Worm (Caenorhabditis elegans): Measurements from ENCODE around the gene tsp-17.

The tsp-17 gene

ce11 chrX:3694172-3694571, 13.2 kb downstream of the tsp-17 start (continued):
- TF ChIP-seq ceh-62 (tag; optimal IDR thresholded peaks at IDR 0.05) (no peak), aha-1 (tag) (peak; percentile 99), Y5F2A.4 (GFP tag; optimal IDR thresholded peaks at IDR 0.05) (no peak), lin-39 (tag; optimal IDR thresholded peaks at IDR 0.05) (no peak), lin-1 (GFP tag; IDR thresholded peaks at IDR 0.05) (no peak), F44E2.7 (GFP tag; IDR thresholded peaks at IDR 0.05) (no peak), hlh-11 (tag; optimal IDR thresholded peaks at IDR 0.05) (peak; percentile 49), mdt-29 (GFP tag; IDR thresholded peaks at IDR 0.05) (0 out of 2 replicates have a peak, but pooled peaks have one; percentile 37), egl-43 (GFP tag; IDR thresholded peaks at IDR 0.05) (peak; percentile 60; the same call in 1 of the 2 replicates), zfp-3 (GFP tag; conservative IDR thresholded peaks at IDR 0.05) (0 out of 2 replicates have a peak, but pooled peaks have one; percentile 58), daf-8 (GFP tag; IDR thresholded peaks at IDR 0.05) (no peak), nhr-77 (tag; optimal IDR thresholded peaks at IDR 0.05) (no peak), snpc-1.2 (GFP tag; IDR thresholded peaks at IDR 0.05) (no peak), zip-2 (tag; optimal IDR thresholded peaks at IDR 0.05) (no peak), dmd-8 (GFP tag; IDR thresholded peaks at IDR 0.05) (0 out of 2 replicates have a peak, but pooled peaks have one; percentile 50), tag-97 (GFP tag; IDR thresholded peaks at IDR 0.05) (no peak), ZK546.5 (tag; optimal IDR thresholded peaks at IDR 0.05) (no peak), F10B5.3 (tag; optimal IDR thresholded peaks at IDR 0.05) (no peak), ces-1 (GFP tag; optimal IDR thresholded peaks at IDR 0.05) (no peak), fkh-10 (GFP tag; optimal IDR thresholded peaks at IDR 0.05) (peak; percentile 64), dve-1 (tag; optimal IDR thresholded peaks at IDR 0.05; ENCODE audit: insufficient read depth) (peak; percentile 4), mdl-1 (tag; optimal IDR thresholded peaks at IDR 0.05) (peak in 1 of 2 experiments; percentile 83), Y105C5A.15 (GFP tag; IDR thresholded peaks at IDR 0.05) (no peak), nhr-76 (tag; optimal IDR thresholded peaks at IDR 0.05) (no peak), cey-2 (tag; optimal IDR thresholded peaks at IDR 0.05; ENCODE audit: borderline replicate concordance, insufficient read depth) (no peak), ztf-11 (tag; optimal IDR thresholded peaks at IDR 0.05) (no peak), nhr-25 (tag; optimal IDR thresholded peaks at IDR 0.05; ENCODE audit: borderline replicate concordance, insufficient read depth) (no peak), ama-1 (optimal IDR thresholded peaks at IDR 0.05) (no peak), zfp-2 (tag; optimal IDR thresholded peaks at IDR 0.05) (no peak), set-16 (GFP tag; IDR thresholded peaks at IDR 0.05) (peak; percentile 48; the same call in 1 of the 2 replicates), Y48G9A.11 (GFP tag; IDR thresholded peaks at IDR 0.05) (no peak), tra-1 (GFP tag; IDR thresholded peaks at IDR 0.05) (no peak), skn-1 (tag; optimal IDR thresholded peaks at IDR 0.05) (no peak), unc-39 (tag; optimal IDR thresholded peaks at IDR 0.05) (no peak), rbr-2 (tag; optimal IDR thresholded peaks at IDR 0.05) (peak; percentile 79), ztf-7 (tag; optimal IDR thresholded peaks at IDR 0.05) (no peak), attf-4 (tag; optimal IDR thresholded peaks at IDR 0.05) (no peak), nhr-111 (GFP tag; optimal IDR thresholded peaks at IDR 0.05) (no peak), madf-9 (GFP tag; conservative IDR thresholded peaks at IDR 0.05) (0 out of 2 replicates have a peak, but pooled peaks have one; percentile 17), nhr-42 (GFP tag; IDR thresholded peaks at IDR 0.05) (no peak), T26A8.4 (GFP tag; IDR thresholded peaks at IDR 0.05) (no peak), aly-2 (tag; optimal IDR thresholded peaks at IDR 0.05) (no peak), F37D6.2 (tag; optimal IDR thresholded peaks at IDR 0.05) (peak; percentile 54), snpc-4 (tag; optimal IDR thresholded peaks at IDR 0.05) (no peak), saeg-2 (GFP tag; IDR thresholded peaks at IDR 0.05) (no peak), Y75B8A.6 (GFP tag; IDR thresholded peaks at IDR 0.05) (no peak), mes-2 (tag; optimal IDR thresholded peaks at IDR 0.05; ENCODE audit: poor library complexity, severe bottlenecking) (peak; percentile 65), ceh-82 (tag; optimal IDR thresholded peaks at IDR 0.05) (no peak), lin-15B (tag; optimal IDR thresholded peaks at IDR 0.05) (no peak), daf-19 (GFP tag; conservative IDR thresholded peaks at IDR 0.05) (no peak), nhr-28 (tag; optimal IDR thresholded peaks at IDR 0.05) (peak; percentile 11), nhr-6 (tag; optimal IDR thresholded peaks at IDR 0.05) (no peak), nhr-41 (GFP tag; IDR thresholded peaks at IDR 0.05) (no peak)
